Worm (Caenorhabditis elegans): ENCODE measurements around the gene T28F3.9.

Gene T28F3.9

ce11 chrIV:17278363-17278762 lies 29.9 kb upstream of the T28F3.9 start (continued):
- TF ChIP-seq nfya-1 (tag; optimal IDR thresholded peaks at IDR 0.05; ENCODE audit: borderline replicate concordance, insufficient read depth) (no peak), Y56A3A.18 (GFP tag; IDR thresholded peaks at IDR 0.05) (0 out of 2 replicates have a peak, but pooled peaks have one; percentile 38), hmg-1.2 (GFP tag; IDR thresholded peaks at IDR 0.05) (peak; percentile 91), lir-1 (GFP tag; conservative IDR thresholded peaks at IDR 0.05) (peak; percentile 96), hlh-12 (tag; optimal IDR thresholded peaks at IDR 0.05) (no peak)

DNA sequence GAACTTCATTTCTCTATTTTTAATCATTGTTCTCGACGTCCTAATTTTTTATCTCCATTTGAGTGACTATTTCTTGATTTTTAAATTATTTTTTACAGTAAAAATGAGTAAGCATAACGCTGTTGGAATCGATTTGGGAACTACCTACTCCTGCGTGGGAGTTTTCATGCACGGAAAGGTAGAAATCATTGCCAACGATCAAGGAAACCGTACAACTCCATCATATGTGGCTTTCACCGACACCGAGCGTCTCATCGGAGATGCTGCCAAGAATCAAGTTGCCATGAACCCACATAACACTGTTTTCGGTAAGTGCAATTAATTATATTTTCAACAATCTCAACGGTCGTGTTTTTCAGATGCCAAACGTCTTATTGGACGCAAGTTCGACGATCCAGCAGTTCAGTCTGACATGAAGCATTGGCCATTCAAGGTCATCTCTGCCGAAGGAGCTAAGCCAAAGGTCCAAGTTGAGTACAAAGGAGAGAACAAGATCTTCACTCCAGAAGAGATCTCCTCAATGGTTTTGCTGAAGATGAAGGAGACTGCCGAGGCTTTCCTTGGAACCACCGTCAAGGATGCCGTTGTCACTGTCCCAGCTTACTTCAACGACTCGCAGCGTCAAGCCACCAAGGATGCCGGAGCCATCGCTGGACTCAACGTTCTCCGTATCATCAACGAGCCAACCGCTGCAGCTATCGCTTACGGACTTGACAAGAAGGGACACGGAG lies 29.3 kb upstream of the T28F3.9 start, which contains the start of gene hsp-1:
Gene hsp-1 (plus strand): TSS at position 99 of the 731 bp plus-strand sequence.
- TF ChIP-seq ccch-3 (GFP tag; optimal IDR thresholded peaks at IDR 0.05) (no peak), hsf-1 (GFP tag; IDR thresholded peaks at IDR 0.05) (peak; percentile 6), hmg-1.2 (GFP tag; IDR thresholded peaks at IDR 0.05) (0 out of 2 replicates have a peak, but pooled peaks have one; percentile 4), dox-1 (GFP tag; IDR thresholded peaks at IDR 0.05) (peak; percentile 48), xnd-1 (tag; optimal IDR thresholded peaks at IDR 0.05) (no peak), madf-6 (GFP tag; IDR thresholded peaks at IDR 0.05) (peak; percentile 25; the same call in 1 of the 2 replicates), ztf-3 (GFP tag; optimal IDR thresholded peaks at IDR 0.05) (no peak), nfyb-1 (GFP tag; IDR thresholded peaks at IDR 0.05) (peak; percentile 54; the same call in 1 of the 2 replicates), rcor-1 (GFP tag; IDR thresholded peaks at IDR 0.05) (0 out of 2 replicates have a peak, but pooled peaks have one; percentile 23), lsl-1 (GFP tag; optimal IDR thresholded peaks at IDR 0.05) (peak; percentile 4), ztf-28 (GFP tag; IDR thresholded peaks at IDR 0.05) (no peak), zfh-2 (GFP tag; conservative IDR thresholded peaks at IDR 0.05) (peak; percentile 81; the same call in 1 of the 2 replicates), B0336.3 (GFP tag; IDR thresholded peaks at IDR 0.05) (peak; percentile 13), cebp-2 (GFP tag; IDR thresholded peaks at IDR 0.05) (0 out of 2 replicates have a peak, but pooled peaks have one; percentile 48), Y95B8A.8 (GFP tag; IDR thresholded peaks at IDR 0.05) (0 out of 2 replicates have a peak, but pooled peaks have one; percentile 66), D2030.7 (GFP tag; IDR thresholded peaks at IDR 0.05) (0 out of 2 replicates have a peak, but pooled peaks have one; percentile 20), ZK185.1 (tag; optimal IDR thresholded peaks at IDR 0.05; ENCODE audit: poor library complexity, severe bottlenecking) (peak; percentile 45), ceh-100 (GFP tag; IDR thresholded peaks at IDR 0.05) (peak; percentile 10; the same call in 1 of the 2 replicates), aptf-3 (GFP tag; IDR thresholded peaks at IDR 0.05) (peak; percentile 30; the same call in 1 of the 2 replicates), attf-6 (GFP tag; IDR thresholded peaks at IDR 0.05) (peak; percentile 63; the same call in 1 of the 2 replicates), nhr-80 (tag; optimal IDR thresholded peaks at IDR 0.05) (no peak), ceh-40 (GFP tag; IDR thresholded peaks at IDR 0.05) (peak; percentile 78; the same call in 1 of the 2 replicates), cebp-1 (GFP tag; IDR thresholded peaks at IDR 0.05) (no peak), cebp-1 (tag; optimal IDR thresholded peaks at IDR 0.05) (peak; percentile 14), snpc-4 (GFP tag; optimal IDR thresholded peaks at IDR 0.05) (no peak), snpc-4 (tag; optimal IDR thresholded peaks at IDR 0.05) (peak in 1 of 4 experiments; percentile 33), egl-18 (GFP tag; IDR thresholded peaks at IDR 0.05) (no peak), ceh-27 (GFP tag; optimal IDR thresholded peaks at IDR 0.05) (peak; percentile 40), egl-44 (GFP tag; IDR thresholded peaks at IDR 0.05) (peak; percentile 14; the same call in 1 of the 2 replicates), nhr-179 (tag; optimal IDR thresholded peaks at IDR 0.05) (no peak), snpc-1.3 (tag; optimal IDR thresholded peaks at IDR 0.05; ENCODE audit: insufficient read depth) (no peak), unc-130 (GFP tag; optimal IDR thresholded peaks at IDR 0.05) (no peak), ztf-25 (GFP tag; IDR thresholded peaks at IDR 0.05) (0 out of 2 replicates have a peak, but pooled peaks have one; percentile 41), sea-2 (GFP tag; IDR thresholded peaks at IDR 0.05) (no peak), repo-1 (tag; optimal IDR thresholded peaks at IDR 0.05) (peak; percentile 8), lin-54 (GFP tag; optimal IDR thresholded peaks at IDR 0.05) (peak; percentile 1), F39B2.1 (GFP tag; IDR thresholded peaks at IDR 0.05) (peak; percentile 33; the same call in 1 of the 2 replicates), F55B11.4 (tag; optimal IDR thresholded peaks at IDR 0.05; ENCODE audit: borderline replicate concordance, insufficient read depth) (peak; percentile 12), unc-62 (GFP tag; optimal IDR thresholded peaks at IDR 0.05) (no peak)
